Worm (Caenorhabditis elegans): Measurements from ENCODE around the gene C42D4.18.
A peak's percentile ranks its signal among the peaks of the same experiment; 100 is the strongest.

The C42D4.18 gene

DNA sequence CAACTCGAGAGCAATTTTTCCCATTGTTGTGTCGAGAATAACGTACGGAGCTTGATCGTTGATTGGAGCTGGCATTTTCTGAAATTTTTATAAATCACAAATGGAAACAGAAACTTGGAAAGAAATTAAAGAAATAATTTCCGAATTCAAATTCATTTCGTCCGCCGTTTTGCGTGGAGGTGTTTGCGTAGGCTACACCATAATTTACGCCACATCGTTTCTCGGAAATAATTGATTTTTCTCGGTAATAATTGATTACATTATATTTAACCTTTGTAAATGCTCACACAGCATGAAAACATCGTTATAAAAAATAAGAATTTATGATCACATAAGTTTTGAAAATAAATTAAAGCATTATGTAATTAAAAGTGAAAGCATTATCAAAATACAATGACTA, 33.4 kb upstream of the C42D4.18 start, which contains the start of gene cyn-12 (continued):
- TF ChIP-seq unc-62 (GFP tag; optimal IDR thresholded peaks at IDR 0.05) (no peak), unc-30 (tag; optimal IDR thresholded peaks at IDR 0.05) (no peak), fkh-10 (GFP tag; optimal IDR thresholded peaks at IDR 0.05) (no peak), snu-23 (GFP tag; optimal IDR thresholded peaks at IDR 0.05) (peak; percentile 55), nhr-12 (tag; optimal IDR thresholded peaks at IDR 0.05) (no peak), ceh-8 (GFP tag; optimal IDR thresholded peaks at IDR 0.05) (no peak), zag-1 (tag; optimal IDR thresholded peaks at IDR 0.05) (no peak), lin-35 (GFP tag; optimal IDR thresholded peaks at IDR 0.05) (peak; percentile 19 to 46), pqm-1 (tag; optimal IDR thresholded peaks at IDR 0.05) (no peak), mep-1 (tag; optimal IDR thresholded peaks at IDR 0.05) (no peak), efl-1 (optimal IDR thresholded peaks at IDR 0.05) (peak; percentile 15 to 52), efl-1 (GFP tag; optimal IDR thresholded peaks at IDR 0.05 in 1 of 2) (peak; percentile 52 to 93), C34B4.2 (tag; optimal IDR thresholded peaks at IDR 0.05) (no peak), nhr-28 (tag; optimal IDR thresholded peaks at IDR 0.05) (no peak), lsy-2 (tag; optimal IDR thresholded peaks at IDR 0.05) (peak; percentile 41 to 55), ets-5 (GFP tag; IDR thresholded peaks at IDR 0.05) (no peak), unc-98 (GFP tag; IDR thresholded peaks at IDR 0.05) (no peak), skn-1 (tag; optimal IDR thresholded peaks at IDR 0.05) (no peak), efl-3 (GFP tag; optimal IDR thresholded peaks at IDR 0.05) (no peak), F16B12.6 (tag; optimal IDR thresholded peaks at IDR 0.05) (peak; percentile 85), unc-130 (tag; optimal IDR thresholded peaks at IDR 0.05) (peak; percentile 52), ces-1 (GFP tag; optimal IDR thresholded peaks at IDR 0.05) (no peak), sptf-1 (tag; optimal IDR thresholded peaks at IDR 0.05) (no peak), hlh-4 (tag; optimal IDR thresholded peaks at IDR 0.05) (no peak), grh-1 (GFP tag; IDR thresholded peaks at IDR 0.05) (no peak), lin-15B (tag; optimal IDR thresholded peaks at IDR 0.05) (peak; percentile 7), vab-15 (tag; optimal IDR thresholded peaks at IDR 0.05) (no peak), nhr-11 (tag; optimal IDR thresholded peaks at IDR 0.05) (no peak), hpl-2 (GFP tag; optimal IDR thresholded peaks at IDR 0.05) (no peak), lin-39 (tag; optimal IDR thresholded peaks at IDR 0.05) (no peak), C04F5.9 (tag; optimal IDR thresholded peaks at IDR 0.05) (no peak), Y116A8C.19 (tag; optimal IDR thresholded peaks at IDR 0.05; ENCODE audit: borderline replicate concordance) (no peak)

- TF ChIP-seq ceh-8 (GFP tag; optimal IDR thresholded peaks at IDR 0.05) (no peak), pqm-1 (tag; optimal IDR thresholded peaks at IDR 0.05) (no peak), fkh-8 (tag; optimal IDR thresholded peaks at IDR 0.05) (no peak), elt-3 (tag; optimal IDR thresholded peaks at IDR 0.05) (no peak), dsc-1 (tag; optimal IDR thresholded peaks at IDR 0.05) (no peak), hpl-2 (GFP tag; optimal IDR thresholded peaks at IDR 0.05) (no peak), aha-1 (tag; optimal IDR thresholded peaks at IDR 0.05) (no peak)
Measured at ce11 chrIV:7133983-7134382, 32.6 kb upstream of the C42D4.18 start, which contains the start of gene mutd-1. TSS of gene mutd-1 (minus strand) at chrIV:7134083.

DNA sequence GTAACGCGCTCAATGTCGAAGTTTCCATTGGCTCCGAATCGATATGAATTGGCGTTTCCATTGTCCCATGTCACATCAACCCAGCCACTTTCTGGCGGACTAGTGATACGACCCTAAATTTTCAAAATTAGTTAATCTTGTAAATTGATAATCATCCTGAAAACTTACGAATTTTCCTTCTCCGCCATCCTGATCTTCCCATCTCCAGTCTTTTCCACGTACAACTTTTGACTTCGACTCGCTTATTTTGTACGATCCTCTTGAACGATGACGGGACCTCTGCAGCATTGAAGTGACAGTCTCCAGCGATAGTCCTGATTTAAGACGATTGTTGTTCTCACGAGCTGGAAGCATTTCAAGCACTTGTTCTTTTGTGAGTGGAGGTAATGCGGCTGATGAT, 27.4 kb upstream of the C42D4.18 start:
- no peak for TF ChIP-seq irx-1 (tag; optimal IDR thresholded peaks at IDR 0.05)
- no peak for TF ChIP-seq alr-1 (tag; optimal IDR thresholded peaks at IDR 0.05; ENCODE audit: borderline replicate concordance)
- TF ChIP-seq mab-9 (GFP tag; IDR thresholded peaks at IDR 0.05): no peak
- TF ChIP-seq blmp-1 (tag; optimal IDR thresholded peaks at IDR 0.05): no peak
- no peak for TF ChIP-seq ces-1 (GFP tag; optimal IDR thresholded peaks at IDR 0.05)
- TF ChIP-seq nhr-12 (tag; optimal IDR thresholded peaks at IDR 0.05): no peak
- no peak for TF ChIP-seq fkh-10 (GFP tag; optimal IDR thresholded peaks at IDR 0.05)
- no peak for TF ChIP-seq ztf-11 (tag; optimal IDR thresholded peaks at IDR 0.05)
- TF ChIP-seq nhr-47 (tag; optimal IDR thresholded peaks at IDR 0.05): no peak
- no peak for TF ChIP-seq pag-3 (tag; optimal IDR thresholded peaks at IDR 0.05; ENCODE audit: borderline replicate concordance, insufficient read depth)

All from whole organism, L1 larva.